Worm (Caenorhabditis elegans): ENCODE results near the gene E02C12.12.

DNA sequence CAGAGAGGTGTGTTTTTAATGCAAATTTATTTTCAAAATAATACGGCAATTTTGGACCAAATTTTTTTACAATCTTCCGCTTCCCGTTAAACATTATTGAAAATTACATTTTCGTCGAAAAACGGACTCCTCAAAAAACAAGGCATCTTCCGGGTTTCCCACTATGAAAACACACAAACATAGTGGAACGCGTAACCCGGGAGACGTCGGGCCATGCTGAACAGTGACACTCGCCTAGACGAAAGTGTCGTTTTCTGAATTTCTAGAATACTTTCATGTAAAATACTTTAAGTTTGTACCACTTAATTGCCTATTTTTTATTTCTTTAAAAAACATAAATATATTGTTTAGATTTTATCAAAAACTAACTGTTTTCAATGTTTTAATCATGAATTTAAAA, 9.8 kb upstream of the E02C12.12 start:
- TF ChIP-seq ztf-11 (tag; optimal IDR thresholded peaks at IDR 0.05) (no peak), snpc-4 (tag; optimal IDR thresholded peaks at IDR 0.05) (peak; percentile 78), ZK337.2 (GFP tag; IDR thresholded peaks at IDR 0.05) (no peak), spr-1 (tag; optimal IDR thresholded peaks at IDR 0.05) (no peak), egl-27 (tag; optimal IDR thresholded peaks at IDR 0.05) (no peak), nhr-76 (tag; optimal IDR thresholded peaks at IDR 0.05) (no peak), unc-130 (GFP tag; optimal IDR thresholded peaks at IDR 0.05) (no peak)
